Worm (Caenorhabditis elegans): Measurements from ENCODE around the gene W02D7.11.

DNA sequence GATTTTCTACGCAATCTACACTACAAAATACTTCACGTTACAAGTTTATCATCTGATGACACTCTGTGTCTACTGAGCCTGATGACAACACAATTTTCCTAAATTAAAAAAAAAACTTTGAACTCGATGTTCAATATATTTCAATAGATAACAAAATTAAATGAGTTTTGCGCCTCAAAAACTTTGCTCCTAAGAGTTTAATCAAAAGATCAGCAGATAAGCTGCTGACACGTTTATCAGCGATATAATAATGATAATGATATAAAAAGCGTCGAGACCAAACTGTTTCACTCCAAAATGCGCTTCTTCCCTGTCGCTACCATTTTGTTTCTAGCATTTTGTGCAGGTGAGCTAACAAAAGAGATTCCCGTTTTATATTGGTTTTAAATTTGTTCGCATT, 3.4 kb upstream of the W02D7.11 start, which contains the start of gene clec-218:
- no peak for TF ChIP-seq him-1 (tag; optimal IDR thresholded peaks at IDR 0.05)
- TF ChIP-seq dao-5 (tag; optimal IDR thresholded peaks at IDR 0.05) = no peak
